Fruit fly (Drosophila melanogaster) whole organism, embryonic: ENCODE results near the gene Cipc.

Experiments
- Bgb ChIP-seq: fragments of 200-800 bp; sonication (Bioruptor generic); IDR thresholded peaks from 2 replicates; pipeline ENCODE4 v1.3.6; 2022; ENCODE audit warnings: missing biosample characterization, missing genetic modification characterization; ENCODE audit not compliant: partially characterized antibody
- CG10267 ChIP-seq: fragments of 200-800 bp; sonication (Bioruptor generic); optimal IDR thresholded peaks from 2 replicates; lab custom pipeline; 2018; ENCODE audit warnings: missing biosample characterization, mild to moderate bottlenecking, missing genetic modification characterization, moderate library complexity
- CG11093 ChIP-seq: fragments of 200-800 bp; sonication (Bioruptor generic); IDR thresholded peaks from 3 replicates; pipeline ENCODE4 v1.3.6; 2022; ENCODE audit warnings: missing biosample characterization, missing genetic modification characterization
- CG11504 ChIP-seq: fragments of 200-800 bp; sonication (Bioruptor generic); optimal IDR thresholded peaks from 3 replicates; lab custom pipeline; 2019; ENCODE audit warnings: missing biosample characterization, mild to moderate bottlenecking, missing genetic modification characterization, moderate library complexity
- CG11560 ChIP-seq: fragments of 200-800 bp; sonication (Bioruptor generic); IDR thresholded peaks from 3 replicates; pipeline ENCODE4 v1.3.6; 2022; ENCODE audit warnings: missing biosample characterization, missing genetic modification characterization
- CG13624 ChIP-seq: fragments of 200-800 bp; sonication (Bioruptor generic); optimal IDR thresholded peaks from 2 replicates; lab custom pipeline; 2016; ENCODE audit warnings: missing biosample characterization, missing genetic modification characterization
- CG13894 ChIP-seq: fragments of 200-800 bp; sonication (Bioruptor generic); optimal IDR thresholded peaks from 3 replicates; lab custom pipeline; 2018; ENCODE audit warnings: missing biosample characterization, mild to moderate bottlenecking, missing genetic modification characterization, moderate library complexity
- CG14965 ChIP-seq: fragments of 200-800 bp; sonication (Bioruptor generic); optimal IDR thresholded peaks from 2 replicates; lab custom pipeline; 2016; ENCODE audit warnings: missing biosample characterization, missing genetic modification characterization, borderline replicate concordance
- CG15073 ChIP-seq: fragments of 200-800 bp; sonication (Bioruptor generic); optimal IDR thresholded peaks from 2 replicates; lab custom pipeline; 2016; ENCODE audit warnings: missing biosample characterization, missing genetic modification characterization
- CG17385 ChIP-seq: fragments of 200-800 bp; sonication (Bioruptor generic); optimal IDR thresholded peaks from 3 replicates; lab custom pipeline; 2018; ENCODE audit warnings: missing biosample characterization, mild to moderate bottlenecking, missing genetic modification characterization
- CG17912 ChIP-seq: fragments of 200-800 bp; sonication (Bioruptor generic); optimal IDR thresholded peaks from 2 replicates; lab custom pipeline; 2018; ENCODE audit warnings: missing biosample characterization, mild to moderate bottlenecking, missing genetic modification characterization
- CG30403 ChIP-seq: fragments of 200-800 bp; sonication (Bioruptor generic); optimal IDR thresholded peaks from 3 replicates; lab custom pipeline; 2016; ENCODE audit warnings: missing biosample characterization, missing genetic modification characterization
- CG3163 ChIP-seq: fragments of 200-800 bp; sonication (Bioruptor generic); optimal IDR thresholded peaks from 3 replicates; lab custom pipeline; 2016; ENCODE audit warnings: missing biosample characterization, missing genetic modification characterization
- CG32767 ChIP-seq: fragments of 200-800 bp; sonication (Bioruptor generic); IDR thresholded peaks from 2 replicates; pipeline ENCODE4 v1.3.6; 2022; ENCODE audit warnings: missing biosample characterization, missing genetic modification characterization
- CG42726 ChIP-seq: fragments of 200-800 bp; sonication (Bioruptor generic); IDR thresholded peaks from 2 replicates; pipeline ENCODE4 v1.3.6; 2022; ENCODE audit warnings: missing biosample characterization, missing genetic modification characterization; ENCODE audit not compliant: partially characterized antibody
- CG4424 ChIP-seq: fragments of 200-800 bp; sonication (Bioruptor generic); optimal IDR thresholded peaks from 3 replicates; lab custom pipeline; 2016; ENCODE audit warnings: missing biosample characterization, missing genetic modification characterization
- CG7839 ChIP-seq: fragments of 200-800 bp; sonication (Bioruptor generic); optimal IDR thresholded peaks from 3 replicates; lab custom pipeline; 2018; ENCODE audit warnings: missing biosample characterization, mild to moderate bottlenecking, missing genetic modification characterization, moderate library complexity
- CG8089 ChIP-seq: fragments of 200-800 bp; sonication (Bioruptor generic); optimal IDR thresholded peaks from 3 replicates; lab custom pipeline; 2016; ENCODE audit warnings: missing biosample characterization, missing genetic modification characterization
- CG8290 ChIP-seq, 3 experiments: fragments of 200-800 bp; sonication (Bioruptor generic); optimal IDR thresholded peaks; 2 replicates each; lab custom pipeline; 2016 to 2019; ENCODE audit warnings: missing biosample characterization in 3 of 3, missing genetic modification characterization in 3 of 3, mild to moderate bottlenecking in 2 of 3, moderate library complexity in 1 of 3
- CG9797 ChIP-seq: fragments of 200-800 bp; sonication (Bioruptor generic); optimal IDR thresholded peaks from 3 replicates; lab custom pipeline; 2018; ENCODE audit warnings: missing biosample characterization, mild to moderate bottlenecking, missing genetic modification characterization
- Camta ChIP-seq: fragments of 200-800 bp; sonication (Bioruptor generic); optimal IDR thresholded peaks from 2 replicates; lab custom pipeline; 2016; ENCODE audit warnings: missing biosample characterization, missing genetic modification characterization
- CoRest ChIP-seq: fragments of 200-800 bp; sonication (Bioruptor generic); optimal IDR thresholded peaks from 3 replicates; lab custom pipeline; 2018; ENCODE audit warnings: missing biosample characterization, mild to moderate bottlenecking, missing genetic modification characterization, moderate library complexity
- D ChIP-seq, 2 experiments: fragments of 200-800 bp in 1 of 2; fragments of >200 bp in 1 of 2; sonication (Bioruptor generic) in 1 of 2; optimal IDR thresholded peaks; 2 replicates in 1 of 2; 3 replicates in 1 of 2; lab custom pipeline; 2017; ENCODE audit warnings: mild to moderate bottlenecking in 1 of 2, missing biosample characterization in 1 of 2, missing genetic modification characterization in 1 of 2, missing genetic modification reagents in 1 of 2
- D19A ChIP-seq: fragments of 200-800 bp; optimal IDR thresholded peaks from 3 replicates; lab custom pipeline; 2019; ENCODE audit warnings: missing biosample characterization, mild to moderate bottlenecking, missing genetic modification characterization, moderate library complexity
- Dbx ChIP-seq: fragments of 200-800 bp; sonication (Bioruptor generic); IDR thresholded peaks from 3 replicates; pipeline ENCODE4 v1.3.6; 2022; ENCODE audit warnings: missing biosample characterization, missing genetic modification characterization
- Deaf1 ChIP-seq: fragments of 200-800 bp; optimal IDR thresholded peaks from 3 replicates; lab custom pipeline; 2019; ENCODE audit warnings: missing biosample characterization, mild to moderate bottlenecking, missing genetic modification characterization, moderate library complexity
- Ets65A ChIP-seq: fragments of 200-800 bp; sonication (Bioruptor generic); peaks from one replicate; lab custom pipeline; 2016; ENCODE audit warnings: missing biosample characterization, missing genetic modification characterization
- HmgD ChIP-seq: fragments of 200-800 bp; sonication (Bioruptor generic); optimal IDR thresholded peaks from 3 replicates; lab custom pipeline; 2016; ENCODE audit warnings: missing biosample characterization, missing genetic modification characterization
- Hr3 ChIP-seq: fragments of 200-800 bp; sonication (Bioruptor generic); optimal IDR thresholded peaks from 3 replicates; lab custom pipeline; 2016; ENCODE audit warnings: missing biosample characterization, missing genetic modification characterization
- Med ChIP-seq: fragments of 200-800 bp; sonication (Bioruptor generic); peaks from one replicate; lab custom pipeline; 2016; ENCODE audit warnings: missing biosample characterization, missing genetic modification characterization, mild to moderate bottlenecking, inconsistent platforms, moderate library complexity
- Rfx ChIP-seq: fragments of 200-800 bp; sonication (Bioruptor generic); IDR thresholded peaks from 2 replicates; pipeline ENCODE4 v1.3.6; 2022; ENCODE audit warnings: missing biosample characterization, missing genetic modification characterization
- Side ChIP-seq: fragments of 200-800 bp; sonication (Bioruptor generic); optimal IDR thresholded peaks from 2 replicates; lab custom pipeline; 2016; ENCODE audit warnings: missing biosample characterization, missing genetic modification characterization
- Sox102F ChIP-seq: fragments of 200-800 bp; sonication (Bioruptor generic); optimal IDR thresholded peaks from 2 replicates; lab custom pipeline; 2018; ENCODE audit warnings: missing biosample characterization, mild to moderate bottlenecking, missing genetic modification characterization, moderate library complexity
- Sry-δ ChIP-seq: fragments of 200-800 bp; sonication (Bioruptor generic); optimal IDR thresholded peaks from 2 replicates; lab custom pipeline; 2016; ENCODE audit warnings: missing biosample characterization, missing genetic modification characterization
- bsh ChIP-seq, 2 experiments: fragments of 200-800 bp; sonication (Bioruptor generic); optimal IDR thresholded peaks; 2 replicates each; lab custom pipeline; 2017 to 2018; ENCODE audit warnings: mild to moderate bottlenecking in 2 of 2, missing biosample characterization in 2 of 2, missing genetic modification characterization in 2 of 2, moderate library complexity in 1 of 2
- crc ChIP-seq: fragments of 200-800 bp; sonication (Bioruptor generic); optimal IDR thresholded peaks from 2 replicates; lab custom pipeline; 2016; ENCODE audit warnings: missing biosample characterization, missing genetic modification characterization
- ewg ChIP-seq: fragments of 200-800 bp; sonication (Bioruptor generic); optimal IDR thresholded peaks from 3 replicates; lab custom pipeline; 2017; ENCODE audit warnings: mild to moderate bottlenecking, missing biosample characterization, missing genetic modification reagents, missing genetic modification characterization
- fd102C ChIP-seq: fragments of 200-800 bp; sonication (Bioruptor generic); optimal IDR thresholded peaks from 2 replicates; lab custom pipeline; 2018; ENCODE audit warnings: missing biosample characterization, mild to moderate bottlenecking, missing genetic modification characterization, moderate library complexity
- fru ChIP-seq: fragments of >200 bp; optimal IDR thresholded peaks from 2 replicates; lab custom pipeline; 2017
- ftz-f1 ChIP-seq: fragments of 200-800 bp; sonication (Bioruptor generic); optimal IDR thresholded peaks from 2 replicates; lab custom pipeline; 2016; ENCODE audit warnings: missing biosample characterization, missing genetic modification characterization
- gcm ChIP-seq: fragments of 200-800 bp; sonication (Bioruptor generic); optimal IDR thresholded peaks from 2 replicates; lab custom pipeline; 2019; ENCODE audit warnings: missing biosample characterization, mild to moderate bottlenecking, missing genetic modification characterization, moderate library complexity
- grau ChIP-seq: fragments of 200-800 bp; optimal IDR thresholded peaks from 3 replicates; lab custom pipeline; 2019; ENCODE audit warnings: missing biosample characterization, mild to moderate bottlenecking, missing genetic modification characterization, moderate library complexity
- gro ChIP-seq: fragments of 200-800 bp; sonication (Bioruptor generic); optimal IDR thresholded peaks from 2 replicates; lab custom pipeline; 2016; ENCODE audit warnings: missing biosample characterization, missing genetic modification characterization
- maf-S ChIP-seq: fragments of 200-800 bp; sonication (Bioruptor generic); optimal IDR thresholded peaks from 2 replicates; lab custom pipeline; 2016; ENCODE audit warnings: missing biosample characterization, missing genetic modification characterization
- prd ChIP-seq, 3 experiments: fragments of >200 bp in 2 of 3; fragments of 200-800 bp in 1 of 3; sonication (Bioruptor generic) in 1 of 3; optimal IDR thresholded peaks in 2 of 3; IDR thresholded peaks in 1 of 3; 2 replicates in 2 of 3; 3 replicates in 1 of 3; pipeline versions ENCODE4 v1.3.6 to Lab custom; 2017 to 2022; ENCODE audit warnings: missing biosample characterization in 1 of 3, missing genetic modification characterization in 1 of 3
- sc ChIP-seq, 3 experiments: fragments of >200 bp in 2 of 3; fragments of 200-800 bp in 1 of 3; sonication (Bioruptor generic) in 1 of 3; optimal IDR thresholded peaks; 2 replicates in 2 of 3; 3 replicates in 1 of 3; lab custom pipeline; 2017; ENCODE audit warnings: mild to moderate bottlenecking in 1 of 3, missing biosample characterization in 1 of 3, missing genetic modification characterization in 1 of 3, missing genetic modification reagents in 1 of 3
- ttk ChIP-seq: fragments of 200-800 bp; sonication (Bioruptor generic); IDR thresholded peaks from 2 replicates; pipeline ENCODE4 v2.1.2; 2022; ENCODE audit warnings: missing biosample characterization, missing genetic modification characterization
- zen ChIP-seq: fragments of 200-800 bp; sonication (Bioruptor generic); optimal IDR thresholded peaks from 3 replicates; lab custom pipeline; 2018; ENCODE audit warnings: missing biosample characterization, mild to moderate bottlenecking, missing genetic modification characterization, moderate library complexity
- zf30C ChIP-seq: fragments of 200-800 bp; sonication (Bioruptor generic); optimal IDR thresholded peaks from 3 replicates; lab custom pipeline; 2018; ENCODE audit warnings: missing biosample characterization, mild to moderate bottlenecking, missing genetic modification characterization

Cipc gene

dm6 chr3R:26137189-26137588 lies 30.5 kb downstream of the Cipc start (continued):
- TF ChIP-seq gro (GFP tag; lab: Kevin White, UChicago): peak; percentile 27
- peak; percentile 15 for TF ChIP-seq CG13624
- TF ChIP-seq grau: no peak
- TF ChIP-seq CG14965: no peak
- no peak for TF ChIP-seq fd102C
- no peak for TF ChIP-seq Camta (GFP tag; lab: Kevin White, UChicago)
- no peak for TF ChIP-seq zen (tag; lab: Kevin White, UChicago)
- no peak for TF ChIP-seq CG8089 (GFP tag; lab: Kevin White, UChicago)
- no peak for TF ChIP-seq CG15073 (GFP tag; lab: Kevin White, UChicago)
- no peak for TF ChIP-seq Sry-δ
- TF ChIP-seq CG17912 (GFP tag; lab: Kevin White, UChicago): peak; percentile 14
- TF ChIP-seq CG11504: peak; percentile 89
- peak; percentile 87 for TF ChIP-seq Med
- TF ChIP-seq ewg (GFP tag; lab: Kevin White, UChicago): no peak
- peak; percentile 58 for TF ChIP-seq ftz-f1 (GFP tag; lab: Kevin White, UChicago)
- no peak for TF ChIP-seq HmgD
- peak; percentile 29; the same call in 1 of the 2 replicates for TF ChIP-seq Rfx (GFP tag; lab: Robert Waterston, UW)
- no peak for TF ChIP-seq CG9797 (GFP tag; lab: Kevin White, UChicago)
- TF ChIP-seq CG3163 (GFP tag; lab: Kevin White, UChicago): no peak
- no peak for TF ChIP-seq D (optimal IDR thresholded peaks at IDR 0.05; lab: Kevin White, UChicago)
- TF ChIP-seq D (GFP tag; optimal IDR thresholded peaks at IDR 0.05; lab: Kevin White, UChicago): no peak
- TF ChIP-seq CoRest (tag; lab: Kevin White, UChicago): no peak
- no peak for TF ChIP-seq CG17385 (GFP tag; lab: Kevin White, UChicago)
- peak; percentile 30 for TF ChIP-seq CG7839
- TF ChIP-seq bsh (GFP tag; optimal IDR thresholded peaks at IDR 0.05; lab: Kevin White, UChicago): no peak
- no peak for TF ChIP-seq ttk (GFP tag; lab: Robert Waterston, UW)
- TF ChIP-seq CG30403 (GFP tag; lab: Kevin White, UChicago): no peak
- TF ChIP-seq CG11560: peak; percentile 16; the same call in 1 of the 3 replicates
- TF ChIP-seq D19A (tag; lab: Kevin White, UChicago): no peak
- TF ChIP-seq Sox102F (GFP tag; lab: Kevin White, UChicago): peak; percentile 6
- TF ChIP-seq CG13894 (tag; lab: Kevin White, UChicago): peak; percentile 42
- TF ChIP-seq prd (optimal IDR thresholded peaks at IDR 0.05; lab: Kevin White, UChicago): no peak
- no peak for TF ChIP-seq prd (GFP tag; IDR thresholded peaks at IDR 0.05; lab: Robert Waterston, UW)
- no peak for TF ChIP-seq maf-S (GFP tag; lab: Kevin White, UChicago)
- peak; percentile 65 for TF ChIP-seq Ets65A
- no peak for TF ChIP-seq Hr3 (GFP tag; lab: Kevin White, UChicago)
- no peak for TF ChIP-seq Deaf1 (tag; lab: Kevin White, UChicago)
- no peak for TF ChIP-seq CG8290 (GFP tag; optimal IDR thresholded peaks at IDR 0.05; lab: Kevin White, UChicago)
- peak in 1 of 2 experiments; percentile 1 for TF ChIP-seq CG8290 (tag; optimal IDR thresholded peaks at IDR 0.05; lab: Kevin White, UChicago)
- TF ChIP-seq CG11093: no peak
- TF ChIP-seq zf30C: no peak
- peak; percentile 66 for TF ChIP-seq Bgb (GFP tag; lab: Robert Waterston, UW)
- no peak for TF ChIP-seq fru
- no peak for TF ChIP-seq Side
- TF ChIP-seq Dbx: 0 out of 3 replicates have a peak, but pooled peaks have one; percentile 21
- no peak for TF ChIP-seq sc (optimal IDR thresholded peaks at IDR 0.05; lab: Kevin White, UChicago)
- no peak for TF ChIP-seq sc (GFP tag; optimal IDR thresholded peaks at IDR 0.05; lab: Kevin White, UChicago)
- no peak for TF ChIP-seq gcm (GFP tag; lab: Kevin White, UChicago)
- TF ChIP-seq CG42726 (GFP tag; lab: Robert Waterston, UW): 0 out of 2 replicates have a peak, but pooled peaks have one; percentile 41
- TF ChIP-seq crc (GFP tag; lab: Kevin White, UChicago): no peak
- no peak for TF ChIP-seq CG32767 (GFP tag; lab: Robert Waterston, UW)
- TF ChIP-seq CG10267: no peak
- no peak for TF ChIP-seq CG4424 (GFP tag; lab: Kevin White, UChicago)
